Worm (Caenorhabditis elegans) whole organism, L2 larva: ENCODE results near the gene grl-11.
A peak's percentile ranks its signal among the peaks of the same experiment; 100 is the strongest.

Experiments used
- C34F6.9 ChIP-seq: fragments of 150-350 bp; optimal IDR thresholded peaks from 2 replicates; lab custom pipeline; 2014; ENCODE audit warnings: missing biosample characterization, missing genetic modification characterization
- F13H6.1 ChIP-seq: sonication (generic microtip); optimal IDR thresholded peaks from 2 replicates; lab custom pipeline; 2016; ENCODE audit warnings: missing genetic modification characterization, missing compliant biosample characterization
- R02D3.7 ChIP-seq: fragments of 150-350 bp; optimal IDR thresholded peaks from 2 replicates; lab custom pipeline; 2014; ENCODE audit warnings: missing biosample characterization, missing genetic modification characterization
- alr-1 ChIP-seq: fragments of 150-350 bp; optimal IDR thresholded peaks from 2 replicates; lab custom pipeline; 2014; ENCODE audit warnings: missing biosample characterization, missing genetic modification characterization
- aly-2 ChIP-seq: fragments of 150-350 bp; optimal IDR thresholded peaks from 2 replicates; lab custom pipeline; 2014; ENCODE audit warnings: missing biosample characterization, missing genetic modification characterization
- ama-1 ChIP-seq: fragments of 150-350 bp; optimal IDR thresholded peaks from 2 replicates; lab custom pipeline; 2018; ENCODE audit warnings: inconsistent platforms
- blmp-1 ChIP-seq: sonication (generic microtip); optimal IDR thresholded peaks from 2 replicates; lab custom pipeline; 2017; ENCODE audit warnings: missing genetic modification characterization, mild to moderate bottlenecking, missing compliant biosample characterization, antibody characterized with exemption, moderate library complexity; ENCODE audit not compliant: insufficient read depth
- ceh-16 ChIP-seq: fragments of 150-350 bp; optimal IDR thresholded peaks from 2 replicates; lab custom pipeline; 2014; ENCODE audit warnings: missing biosample characterization, missing genetic modification characterization
- crh-2 ChIP-seq: sonication (generic microtip); optimal IDR thresholded peaks from 2 replicates; lab custom pipeline; 2017; ENCODE audit warnings: missing biosample characterization, missing genetic modification characterization
- dmd-4 ChIP-seq: sonication (generic microtip); optimal IDR thresholded peaks from 2 replicates; lab custom pipeline; 2017; ENCODE audit warnings: missing biosample characterization, missing genetic modification characterization
- elt-3 ChIP-seq: sonication (generic microtip); optimal IDR thresholded peaks from 2 replicates; lab custom pipeline; 2017; ENCODE audit warnings: missing biosample characterization, missing genetic modification characterization
- fos-1 ChIP-seq: fragments of 150-350 bp; optimal IDR thresholded peaks from 2 replicates; lab custom pipeline; 2014; ENCODE audit warnings: missing biosample characterization, missing genetic modification characterization
- gmeb-1 ChIP-seq: fragments of 150-350 bp; optimal IDR thresholded peaks from 2 replicates; lab custom pipeline; 2014; ENCODE audit warnings: missing biosample characterization, missing genetic modification characterization
- lin-11 ChIP-seq: fragments of 150-350 bp; sonication (generic microtip); optimal IDR thresholded peaks from 2 replicates; lab custom pipeline; 2014; ENCODE audit warnings: missing biosample characterization, missing genetic modification characterization, inconsistent platforms, mixed read lengths
- lin-13 ChIP-seq: fragments of 150-350 bp; optimal IDR thresholded peaks from 2 replicates; lab custom pipeline; 2014; ENCODE audit warnings: missing biosample characterization, missing genetic modification reagents, missing genetic modification characterization
- lin-39 ChIP-seq: fragments of 150-350 bp; optimal IDR thresholded peaks from 2 replicates; lab custom pipeline; 2014; ENCODE audit warnings: missing biosample characterization, missing genetic modification reagents, missing genetic modification characterization
- lsy-2 ChIP-seq, 2 experiments: fragments of 150-350 bp in 1 of 2; sonication (generic microtip) in 1 of 2; optimal IDR thresholded peaks; 2 replicates each; lab custom pipeline; 2014 to 2017; ENCODE audit warnings: missing biosample characterization in 2 of 2, missing genetic modification characterization in 2 of 2
- mbf-1 ChIP-seq: sonication (generic microtip); optimal IDR thresholded peaks from 2 replicates; lab custom pipeline; 2017; ENCODE audit warnings: missing biosample characterization, missing genetic modification characterization
- nhr-10 ChIP-seq: sonication (generic microtip); optimal IDR thresholded peaks from 2 replicates; lab custom pipeline; 2017; ENCODE audit warnings: missing biosample characterization, missing genetic modification characterization
- nhr-11 ChIP-seq: fragments of 150-350 bp; optimal IDR thresholded peaks from 2 replicates; lab custom pipeline; 2014; ENCODE audit warnings: missing biosample characterization, missing genetic modification characterization
- nhr-12 ChIP-seq: fragments of 150-350 bp; optimal IDR thresholded peaks from 2 replicates; lab custom pipeline; 2014; ENCODE audit warnings: missing biosample characterization, missing genetic modification characterization
- nhr-129 ChIP-seq: fragments of 150-350 bp; optimal IDR thresholded peaks from 2 replicates; lab custom pipeline; 2014; ENCODE audit warnings: missing biosample characterization, missing genetic modification characterization
- nhr-21 ChIP-seq: fragments of 150-350 bp; optimal IDR thresholded peaks from 2 replicates; lab custom pipeline; 2014; ENCODE audit warnings: missing biosample characterization, missing genetic modification characterization
- nhr-237 ChIP-seq: fragments of 150-350 bp; optimal IDR thresholded peaks from 2 replicates; lab custom pipeline; 2014; ENCODE audit warnings: missing biosample characterization, missing genetic modification characterization
- nhr-25 ChIP-seq: fragments of 150-350 bp; sonication (generic microtip); optimal IDR thresholded peaks from 3 replicates; lab custom pipeline; 2014; ENCODE audit warnings: missing biosample characterization, missing genetic modification characterization
- nhr-6 ChIP-seq: fragments of 150-350 bp; optimal IDR thresholded peaks from 2 replicates; lab custom pipeline; 2014; ENCODE audit warnings: missing biosample characterization, missing genetic modification characterization
- nhr-77 ChIP-seq: fragments of 150-350 bp; optimal IDR thresholded peaks from 2 replicates; lab custom pipeline; 2014; ENCODE audit warnings: missing biosample characterization, missing genetic modification characterization
- peb-1 ChIP-seq: fragments of 150-350 bp; optimal IDR thresholded peaks from 2 replicates; lab custom pipeline; 2014; ENCODE audit warnings: missing biosample characterization, missing genetic modification characterization
- skn-1 ChIP-seq: sonication (generic microtip); optimal IDR thresholded peaks from 2 replicates; lab custom pipeline; 2017; ENCODE audit warnings: missing biosample characterization, missing genetic modification characterization
- sma-3 ChIP-seq: sonication (generic microtip); optimal IDR thresholded peaks from 2 replicates; lab custom pipeline; 2016; ENCODE audit warnings: missing genetic modification reagents, missing genetic modification characterization, missing compliant biosample characterization
- sma-9 ChIP-seq, 2 experiments: fragments of 150-350 bp in 1 of 2; sonication (generic microtip) in 1 of 2; optimal IDR thresholded peaks; 2 replicates each; lab custom pipeline; 2014 to 2016; ENCODE audit warnings: missing genetic modification characterization in 2 of 2, mild to moderate bottlenecking in 1 of 2, missing biosample characterization in 1 of 2, missing compliant biosample characterization in 1 of 2, missing genetic modification reagents in 1 of 2, moderate library complexity in 1 of 2
- unc-39 ChIP-seq: fragments of 150-350 bp; optimal IDR thresholded peaks from 2 replicates; lab custom pipeline; 2014; ENCODE audit warnings: missing biosample characterization, missing genetic modification characterization
- unc-62 ChIP-seq: fragments of 150-350 bp; optimal IDR thresholded peaks from 2 replicates; lab custom pipeline; 2014; ENCODE audit warnings: missing biosample characterization, missing genetic modification reagents, missing genetic modification characterization
- ztf-1 ChIP-seq: fragments of 200-800 bp; sonication (Bioruptor generic); conservative IDR thresholded peaks from 2 replicates; pipeline ENCODE4 v1.3.6; 2022; ENCODE audit warnings: missing genetic modification characterization, missing compliant biosample characterization
- ztf-11 ChIP-seq: sonication (generic microtip); optimal IDR thresholded peaks from 2 replicates; lab custom pipeline; 2017; ENCODE audit warnings: missing biosample characterization, missing genetic modification characterization

The grl-11 gene

DNA sequence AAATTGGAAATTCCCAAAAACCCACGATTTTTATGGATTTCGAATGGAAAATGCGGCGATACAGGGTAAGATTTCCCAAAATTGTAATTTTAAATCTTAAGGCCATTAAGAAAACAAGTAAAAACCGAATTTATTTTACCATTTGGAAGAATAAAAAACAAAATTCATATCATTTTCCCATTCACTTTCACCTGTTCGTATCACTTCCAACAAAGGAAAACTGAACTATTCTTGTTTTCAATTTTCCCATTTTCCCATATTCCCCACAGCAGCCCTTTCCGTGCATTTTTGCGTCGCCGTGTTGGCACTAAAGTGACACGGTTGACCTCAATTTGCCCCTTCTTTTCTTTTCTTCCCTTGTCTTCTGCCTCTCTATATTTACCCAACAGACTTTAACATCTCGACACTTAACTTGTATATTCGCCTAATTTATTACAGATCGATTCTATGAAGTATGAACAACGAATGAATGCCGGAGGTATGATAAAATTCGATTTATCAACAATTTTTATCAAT is 7.7 kb upstream of the grl-11 start, which contains the start of gene sec-16A.1:
TSS of gene sec-16A.1 (plus strand) at position 51 of the 516 bp plus-strand sequence.
- TF ChIP-seq gmeb-1 (tag; lab: Kevin White, UChicago) (peak; percentile 42), F13H6.1 (tag; lab: Kevin White, UChicago) (no peak), sma-3 (GFP tag; lab: Kevin White, UChicago) (peak; percentile 55), nhr-25 (tag; lab: Kevin White, UChicago) (no peak), C34F6.9 (tag; lab: Kevin White, UChicago) (peak; percentile 9), sma-9 (GFP tag; optimal IDR thresholded peaks at IDR 0.05; lab: Kevin White, UChicago) (peak; percentile 32), sma-9 (tag; optimal IDR thresholded peaks at IDR 0.05; lab: Kevin White, UChicago) (no peak), nhr-129 (tag; lab: Kevin White, UChicago) (peak; percentile 27), crh-2 (tag; lab: Kevin White, UChicago) (peak; percentile 23), R02D3.7 (tag; lab: Kevin White, UChicago) (no peak), alr-1 (no peak), lsy-2 (tag; optimal IDR thresholded peaks at IDR 0.05; lab: Kevin White, UChicago) (peak in 1 of 2 experiments; percentile 49), blmp-1 (peak; percentile 83)
- TF ChIP-seq, all 48 proteins: peak for 8

DNA sequence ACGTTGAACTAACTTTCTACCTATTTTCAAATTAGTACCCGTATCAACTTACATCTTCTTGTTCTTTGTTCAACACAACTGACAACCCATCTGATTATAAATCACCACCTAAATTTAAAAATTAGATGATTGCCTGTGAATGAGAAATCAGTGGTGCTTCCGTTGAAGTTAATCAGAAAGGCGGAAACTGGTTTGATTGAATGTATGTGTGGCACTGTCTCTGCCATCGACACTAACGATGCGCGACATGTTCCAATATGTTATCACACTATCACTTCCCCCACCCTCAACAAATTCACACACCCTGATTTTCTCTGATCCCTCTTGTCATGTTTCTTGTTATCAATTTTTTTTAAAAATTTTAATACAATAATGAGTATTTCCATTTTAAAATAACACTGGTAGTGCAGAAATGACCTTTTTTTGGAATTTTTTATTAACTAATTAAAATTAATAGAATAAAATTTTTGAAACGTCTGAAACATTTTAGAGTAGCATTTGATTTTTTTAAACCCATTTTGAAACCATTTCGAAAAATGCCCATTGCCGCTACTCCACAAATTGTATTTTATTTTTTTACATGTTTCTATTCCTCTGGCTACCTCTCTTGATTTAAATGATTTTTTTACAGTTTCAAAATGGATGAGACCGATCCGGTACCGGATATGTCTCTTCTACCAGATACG is 900 bp upstream of the grl-11 start, which contains the start of gene ced-11:
TSS of gene ced-11 (plus strand) at position 636 of the 686 bp plus-strand sequence.
- TF ChIP-seq sma-3 (GFP tag; lab: Kevin White, UChicago), result peak; percentile 7
- peak; percentile 1 for TF ChIP-seq sma-9 (GFP tag; optimal IDR thresholded peaks at IDR 0.05; lab: Kevin White, UChicago)
- no peak for TF ChIP-seq sma-9 (tag; optimal IDR thresholded peaks at IDR 0.05; lab: Kevin White, UChicago)
- no peak for TF ChIP-seq crh-2 (tag; lab: Kevin White, UChicago)

DNA sequence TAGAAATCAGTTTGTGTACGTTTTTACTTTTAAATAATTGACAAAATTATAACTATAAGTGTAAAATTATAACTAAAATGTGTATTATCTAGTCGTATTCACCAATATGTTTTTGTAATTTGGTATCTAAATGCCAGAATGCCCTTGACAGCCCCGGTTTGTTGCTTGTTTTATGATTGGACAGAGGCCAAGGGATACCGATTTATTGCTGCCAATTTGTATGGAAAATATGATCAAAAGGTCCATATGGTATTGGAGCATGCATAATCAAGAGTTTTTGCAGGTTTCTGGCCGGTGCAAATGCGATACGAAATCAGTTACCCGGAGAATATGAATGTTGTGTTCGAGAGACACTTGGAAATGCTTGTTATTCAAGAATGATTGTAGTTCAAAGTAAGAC is 2.4 kb downstream of the grl-11 start:
- TF ChIP-seq R02D3.7 (tag; lab: Kevin White, UChicago), result no peak
- TF ChIP-seq nhr-12 (tag; lab: Kevin White, UChicago), result no peak
- TF ChIP-seq sma-9 (GFP tag; optimal IDR thresholded peaks at IDR 0.05; lab: Kevin White, UChicago), result no peak
- no peak for TF ChIP-seq sma-9 (tag; optimal IDR thresholded peaks at IDR 0.05; lab: Kevin White, UChicago)
- no peak for TF ChIP-seq lin-39 (tag; lab: Kevin White, UChicago)
- TF ChIP-seq F13H6.1 (tag; lab: Kevin White, UChicago), result no peak
- TF ChIP-seq ama-1 (lab: Kevin White, UChicago), result no peak
- TF ChIP-seq fos-1, result no peak
- TF ChIP-seq mbf-1 (tag; lab: Kevin White, UChicago), result no peak
- no peak for TF ChIP-seq crh-2 (tag; lab: Kevin White, UChicago)
- TF ChIP-seq ztf-1 (GFP tag; lab: Robert Waterston, UW), result no peak
- TF ChIP-seq dmd-4 (tag; lab: Kevin White, UChicago), result no peak
- TF ChIP-seq lin-13 (GFP tag; lab: Kevin White, UChicago), result no peak
- no peak for TF ChIP-seq nhr-21 (tag; lab: Kevin White, UChicago)
- no peak for TF ChIP-seq unc-39 (tag; lab: Kevin White, UChicago)
- TF ChIP-seq blmp-1, result no peak
- no peak for TF ChIP-seq nhr-77 (tag; lab: Kevin White, UChicago)
- no peak for TF ChIP-seq ztf-11
- TF ChIP-seq nhr-10 (tag; lab: Kevin White, UChicago), result no peak
- TF ChIP-seq peb-1 (tag; lab: Kevin White, UChicago), result no peak
- TF ChIP-seq aly-2 (tag; lab: Kevin White, UChicago), result no peak

DNA sequence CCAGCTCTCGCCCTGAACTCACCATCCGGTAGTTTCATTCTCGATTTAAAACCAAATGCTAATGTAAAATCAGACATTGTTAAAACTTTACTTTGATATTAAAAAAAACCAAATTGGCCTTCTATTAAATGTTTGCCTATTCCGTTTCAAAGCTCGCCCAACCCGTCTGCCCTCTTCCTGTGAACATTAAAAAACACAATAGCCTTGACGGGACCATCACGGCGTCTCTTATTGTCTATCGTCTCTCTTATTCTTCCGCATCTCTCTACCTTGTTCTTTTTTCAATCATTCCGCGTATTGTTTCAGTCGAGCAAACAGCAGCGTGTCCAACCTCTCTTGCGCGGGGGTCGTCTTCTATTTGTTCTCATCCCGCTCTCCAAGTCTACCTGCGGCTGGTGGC is 3.5 kb downstream of the grl-11 start, which contains the start of gene ZK512.1:
TSS of gene ZK512.1 (plus strand) at position 301 of the 400 bp plus-strand sequence.
- TF ChIP-seq skn-1 (tag; lab: Kevin White, UChicago), result no peak
- TF ChIP-seq crh-2 (tag; lab: Kevin White, UChicago), result no peak
- no peak for TF ChIP-seq dmd-4 (tag; lab: Kevin White, UChicago)
- no peak for TF ChIP-seq lin-13 (GFP tag; lab: Kevin White, UChicago)
- no peak for TF ChIP-seq lin-11 (tag; lab: Kevin White, UChicago)
- TF ChIP-seq nhr-10 (tag; lab: Kevin White, UChicago), result no peak
- no peak for TF ChIP-seq ceh-16
- no peak for TF ChIP-seq unc-62
- TF ChIP-seq nhr-6, result no peak
- no peak for TF ChIP-seq ama-1 (lab: Kevin White, UChicago)
- TF ChIP-seq elt-3 (tag; lab: Kevin White, UChicago), result no peak
- no peak for TF ChIP-seq nhr-237
- TF ChIP-seq fos-1, result no peak
- TF ChIP-seq nhr-11 (tag; lab: Kevin White, UChicago), result no peak
